Worm (Caenorhabditis elegans) whole organism, late embryonic: ENCODE measurements around the gene F44D12.8.

Experiments used
- C08G9.2 ChIP-seq: sonication (generic microtip); optimal IDR thresholded peaks from 2 replicates; lab custom pipeline; 2016; ENCODE audit warnings: mild to moderate bottlenecking, missing genetic modification characterization, moderate library complexity, missing compliant biosample characterization
- F13H6.1 ChIP-seq: sonication (generic microtip); optimal IDR thresholded peaks from 2 replicates; lab custom pipeline; 2016; ENCODE audit warnings: missing genetic modification characterization, missing compliant biosample characterization
- ahr-1 ChIP-seq: sonication (generic microtip); optimal IDR thresholded peaks from 2 replicates; lab custom pipeline; 2016; ENCODE audit warnings: missing genetic modification characterization, missing compliant biosample characterization
- ama-1 ChIP-seq: fragments of 150-350 bp; optimal IDR thresholded peaks from 2 replicates; lab custom pipeline; 2014
- ceh-14 ChIP-seq: sonication (generic microtip); optimal IDR thresholded peaks from 2 replicates; lab custom pipeline; 2016; ENCODE audit warnings: missing genotype, missing genetic modification characterization, missing compliant biosample characterization
- ceh-45 ChIP-seq: fragments of 200-800 bp; sonication (Bioruptor generic); IDR thresholded peaks from 2 replicates; pipeline ENCODE4 v1.3.6; 2022; ENCODE audit warnings: missing genetic modification reagents, missing genetic modification characterization, missing compliant biosample characterization
- ceh-6 ChIP-seq: fragments of 200-800 bp; sonication (Bioruptor generic); optimal IDR thresholded peaks from 2 replicates; lab custom pipeline; 2018; ENCODE audit warnings: mild to moderate bottlenecking, missing genetic modification characterization, missing compliant biosample characterization
- ceh-9 ChIP-seq: sonication (generic microtip); optimal IDR thresholded peaks from 2 replicates; lab custom pipeline; 2016; ENCODE audit warnings: mild to moderate bottlenecking, missing genetic modification characterization, inconsistent platforms, missing compliant biosample characterization
- che-1 ChIP-seq: sonication (generic microtip); optimal IDR thresholded peaks from 2 replicates; lab custom pipeline; 2016; ENCODE audit warnings: mild to moderate bottlenecking, missing genetic modification characterization, missing compliant biosample characterization
- dmd-4 ChIP-seq: sonication (generic microtip); optimal IDR thresholded peaks from 2 replicates; lab custom pipeline; 2016; ENCODE audit warnings: borderline replicate concordance, missing genetic modification characterization, missing compliant biosample characterization
- dve-1 ChIP-seq: sonication (generic microtip); optimal IDR thresholded peaks from 2 replicates; lab custom pipeline; 2017; ENCODE audit warnings: antibody characterized with exemption, mild to moderate bottlenecking, missing genetic modification characterization, missing compliant biosample characterization
- elt-2 ChIP-seq: sonication (generic microtip); optimal IDR thresholded peaks from 2 replicates; lab custom pipeline; 2016; ENCODE audit warnings: missing genetic modification reagents, missing genetic modification characterization, missing compliant biosample characterization
- elt-4 ChIP-seq: sonication (generic microtip); optimal IDR thresholded peaks from 2 replicates; lab custom pipeline; 2016; ENCODE audit warnings: missing genetic modification characterization, missing compliant biosample characterization
- ets-4 ChIP-seq: sonication (generic microtip); optimal IDR thresholded peaks from 2 replicates; lab custom pipeline; 2016; ENCODE audit warnings: missing genetic modification characterization, missing compliant biosample characterization
- fkh-10 ChIP-seq: fragments of 150-350 bp; optimal IDR thresholded peaks from 2 replicates; lab custom pipeline; 2014; ENCODE audit warnings: missing biosample characterization, missing genetic modification reagents, missing genetic modification characterization
- gmeb-2 ChIP-seq: sonication (generic microtip); optimal IDR thresholded peaks from 2 replicates; lab custom pipeline; 2016; ENCODE audit warnings: missing genetic modification characterization, inconsistent platforms, missing compliant biosample characterization
- hlh-15 ChIP-seq: sonication (generic microtip); optimal IDR thresholded peaks from 2 replicates; lab custom pipeline; 2016; ENCODE audit warnings: missing genetic modification characterization, missing compliant biosample characterization
- hlh-6 ChIP-seq: sonication (generic microtip); optimal IDR thresholded peaks from 2 replicates; lab custom pipeline; 2016; ENCODE audit warnings: missing genotype, missing genetic modification characterization, missing compliant biosample characterization
- nhr-11 ChIP-seq: fragments of 150-350 bp; optimal IDR thresholded peaks from 2 replicates; lab custom pipeline; 2014; ENCODE audit warnings: missing biosample characterization, missing genetic modification characterization
- nhr-232 ChIP-seq: sonication (generic microtip); optimal IDR thresholded peaks from 2 replicates; lab custom pipeline; 2016; ENCODE audit warnings: missing genetic modification characterization, missing compliant biosample characterization
- pat-9 ChIP-seq: fragments of 200-800 bp; sonication (Bioruptor generic); optimal IDR thresholded peaks from 2 replicates; lab custom pipeline; 2018; ENCODE audit warnings: mild to moderate bottlenecking, missing genetic modification characterization, moderate library complexity, missing compliant biosample characterization
- pax-1 ChIP-seq: fragments of 150-350 bp; optimal IDR thresholded peaks from 2 replicates; lab custom pipeline; 2014; ENCODE audit warnings: missing biosample characterization, missing genetic modification characterization
- pha-4 ChIP-seq: fragments of 150-350 bp; optimal IDR thresholded peaks from 2 replicates; lab custom pipeline; 2018; ENCODE audit warnings: missing biosample characterization, missing genetic modification reagents, missing genetic modification characterization
- pros-1 ChIP-seq: fragments of 150-350 bp; optimal IDR thresholded peaks from 2 replicates; lab custom pipeline; 2014; ENCODE audit warnings: missing biosample characterization, missing genetic modification reagents, missing genetic modification characterization
- sdc-2 ChIP-seq: sonication (generic microtip); optimal IDR thresholded peaks from 2 replicates; lab custom pipeline; 2016; ENCODE audit warnings: missing genotype, missing genetic modification characterization, missing compliant biosample characterization
- sox-4 ChIP-seq: sonication (generic microtip); optimal IDR thresholded peaks from 2 replicates; lab custom pipeline; 2017; ENCODE audit warnings: mild to moderate bottlenecking, missing genetic modification characterization, inconsistent platforms, missing compliant biosample characterization
- tbx-2 ChIP-seq: sonication (generic microtip); optimal IDR thresholded peaks from 2 replicates; lab custom pipeline; 2016; ENCODE audit warnings: missing genetic modification characterization, missing compliant biosample characterization
- ttx-3 ChIP-seq: sonication (generic microtip); optimal IDR thresholded peaks from 2 replicates; lab custom pipeline; 2016; ENCODE audit warnings: missing genetic modification reagents, missing genetic modification characterization, missing compliant biosample characterization
- unc-3 ChIP-seq, 2 experiments: fragments of 200-800 bp in 1 of 2; sonication (Bioruptor generic) in 1 of 2; sonication (generic microtip) in 1 of 2; conservative IDR thresholded peaks in 1 of 2; optimal IDR thresholded peaks in 1 of 2; 2 replicates each; pipeline versions ENCODE4 v1.3.6 to Lab custom; 2016 to 2022; ENCODE audit warnings: missing compliant biosample characterization in 2 of 2, missing genetic modification characterization in 2 of 2, missing genetic modification reagents in 1 of 2
- unc-42 ChIP-seq: sonication (generic microtip); optimal IDR thresholded peaks from 2 replicates; lab custom pipeline; 2016; ENCODE audit warnings: missing genotype, missing genetic modification characterization, missing compliant biosample characterization
- unc-55 ChIP-seq: sonication (generic microtip); optimal IDR thresholded peaks from 2 replicates; lab custom pipeline; 2017; ENCODE audit warnings: missing biosample characterization, missing genetic modification reagents, missing genetic modification characterization
- zip-5 ChIP-seq: sonication (generic microtip); optimal IDR thresholded peaks from 2 replicates; lab custom pipeline; 2016; ENCODE audit warnings: missing genetic modification characterization, missing compliant biosample characterization

The F44D12.8 gene

ce11 chrIV:10063941-10064340, 40.9 kb downstream of the F44D12.8 start:
- TF ChIP-seq ceh-9: no peak
- no peak for TF ChIP-seq dve-1 (tag; lab: Kevin White, UChicago)
- no peak for TF ChIP-seq unc-42 (tag; lab: Kevin White, UChicago)

DNA sequence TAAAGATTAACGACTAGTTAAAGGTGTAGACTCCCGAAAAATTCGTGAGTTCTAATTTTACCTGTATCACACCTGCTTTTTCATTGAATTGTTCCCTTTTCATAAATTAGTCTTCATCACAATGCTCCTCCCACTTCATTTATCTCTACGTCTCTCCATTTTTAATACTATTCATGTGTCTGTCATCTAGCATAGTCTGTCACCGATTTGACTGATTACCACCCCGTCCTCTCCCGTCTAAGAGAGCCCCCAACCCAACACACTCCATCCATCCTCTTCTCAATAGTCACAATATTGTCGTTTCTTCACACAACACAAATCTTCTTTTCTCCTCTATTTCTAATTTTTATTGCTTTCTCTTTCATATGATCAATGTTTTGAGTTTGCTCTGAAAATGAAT, 42.1 kb downstream of the F44D12.8 start:
- TF ChIP-seq gmeb-2 (tag; lab: Kevin White, UChicago): no peak
- peak; percentile 99 for TF ChIP-seq unc-55 (GFP tag; lab: Kevin White, UChicago)

ce11 chrIV:10066456-10066855, 43.4 kb downstream of the F44D12.8 start:
- TF ChIP-seq pat-9 (tag; lab: Kevin White, UChicago): no peak
- TF ChIP-seq pax-1 (tag; lab: Kevin White, UChicago): peak; percentile 38
- no peak for TF ChIP-seq ceh-45 (GFP tag; lab: Robert Waterston, UW)
- TF ChIP-seq fkh-10 (GFP tag; lab: Kevin White, UChicago): no peak
- no peak for TF ChIP-seq sox-4 (tag; lab: Kevin White, UChicago)
- peak; percentile 54 for TF ChIP-seq elt-2 (tag; lab: Kevin White, UChicago)

- TF ChIP-seq hlh-15 (tag; lab: Kevin White, UChicago) (no peak), unc-42 (tag; lab: Kevin White, UChicago) (peak; percentile 11), nhr-11 (tag; lab: Kevin White, UChicago) (no peak), fkh-10 (GFP tag; lab: Kevin White, UChicago) (no peak), ama-1 (lab: Kevin White, UChicago) (no peak)
- TF ChIP-seq, all 69 proteins: peak for 1
Observed at ce11 chrIV:10067541-10067940, 44.5 kb downstream of the F44D12.8 start, which contains the start of gene cwn-2. cwn-2 (plus strand) TSS chrIV:10067816.

ce11 chrIV:10068266-10068665, 45.2 kb downstream of the F44D12.8 start:
- TF ChIP-seq ttx-3 (tag; lab: Kevin White, UChicago): no peak
- no peak for TF ChIP-seq dve-1 (tag; lab: Kevin White, UChicago)
- TF ChIP-seq dmd-4: no peak
- no peak for TF ChIP-seq pha-4 (tag; lab: Kevin White, UChicago)
- no peak for TF ChIP-seq ceh-14
- TF ChIP-seq hlh-6 (tag; lab: Kevin White, UChicago): no peak
- no peak for TF ChIP-seq unc-3 (GFP tag; conservative IDR thresholded peaks at IDR 0.05; lab: Robert Waterston, UW)
- no peak for TF ChIP-seq unc-3 (tag; optimal IDR thresholded peaks at IDR 0.05; lab: Kevin White, UChicago)
- no peak for TF ChIP-seq nhr-11 (tag; lab: Kevin White, UChicago)
- no peak for TF ChIP-seq che-1
- TF ChIP-seq ets-4: no peak
- TF ChIP-seq C08G9.2 (tag; lab: Kevin White, UChicago): no peak
- no peak for TF ChIP-seq zip-5 (tag; lab: Kevin White, UChicago)
- no peak for TF ChIP-seq ahr-1
- no peak for TF ChIP-seq sdc-2 (tag; lab: Kevin White, UChicago)
- no peak for TF ChIP-seq sox-4 (tag; lab: Kevin White, UChicago)
- TF ChIP-seq F13H6.1 (tag; lab: Kevin White, UChicago): no peak
- TF ChIP-seq elt-4: no peak
- no peak for TF ChIP-seq nhr-232 (tag; lab: Kevin White, UChicago)

DNA sequence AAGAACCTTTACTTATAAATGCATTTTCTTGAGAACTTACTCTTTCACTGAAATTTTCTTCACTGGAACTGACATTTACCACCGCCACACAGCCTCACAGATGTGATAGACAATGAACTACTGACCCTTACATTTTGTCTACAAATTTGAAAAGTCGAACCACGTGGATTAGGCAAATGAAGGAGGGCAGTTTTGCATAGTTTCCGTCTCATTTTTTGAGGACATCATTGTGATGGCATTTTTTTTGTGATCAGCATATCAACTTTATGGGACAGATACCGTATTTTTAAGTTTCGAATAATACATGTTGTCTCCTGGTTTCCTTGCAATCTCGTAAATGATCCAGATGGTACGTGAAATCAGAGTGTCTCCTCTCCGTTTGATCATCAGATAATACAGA, 49.4 kb downstream of the F44D12.8 start, which contains the start of gene W01B6.3:
TSS of gene W01B6.3 (minus strand) at position 101 of the 400 bp plus-strand sequence.
- TF ChIP-seq tbx-2 (tag; lab: Kevin White, UChicago): no peak
- no peak for TF ChIP-seq ceh-6 (GFP tag; lab: Kevin White, UChicago)
- no peak for TF ChIP-seq pros-1
